Worm (Caenorhabditis elegans): ENCODE data around the gene C06E4.6.
"Not testable (repeated sequence)": the region's sequence is repeated elsewhere in the genome, so short reads cannot be mapped to it uniquely, and the experiment has no call there.

The C06E4.6 gene

DNA sequence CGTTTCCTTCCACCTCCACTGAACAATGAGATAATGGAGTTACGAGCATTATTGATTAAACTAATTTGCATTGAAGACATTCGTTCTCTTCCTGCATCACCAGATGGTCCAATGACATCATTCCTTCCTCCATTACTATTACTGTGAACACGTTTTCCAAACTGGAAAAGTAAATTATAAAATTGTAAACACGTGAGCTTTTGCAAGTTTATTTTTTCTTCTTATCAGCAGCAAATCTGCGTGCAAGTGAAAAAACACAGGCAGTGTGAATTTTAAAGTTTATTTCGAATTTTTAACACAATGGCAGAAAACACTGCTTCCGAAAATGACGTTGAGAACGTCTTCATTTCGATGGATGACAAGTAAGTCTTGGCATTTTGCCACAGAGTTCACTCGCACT lies 10.9 kb downstream of the C06E4.6 start, which contains the start of gene D2024.1:
TSS of gene D2024.1 (plus strand) at position 301 of the 400 bp plus-strand sequence.
- TF ChIP-seq nhr-90 (tag; optimal IDR thresholded peaks at IDR 0.05; ENCODE audit: poor library complexity); mab-9 (GFP tag; IDR thresholded peaks at IDR 0.05); lin-14 (GFP tag; optimal IDR thresholded peaks at IDR 0.05): not testable (repeated sequence)

ce11 chrIV:7246553-7246952 lies 11.6 kb downstream of the C06E4.6 start, which contains the start of gene col-114:
col-114 (minus strand) TSS chrIV:7246653.
- TF ChIP-seq snpc-4 (tag; optimal IDR thresholded peaks at IDR 0.05) (no peak), efl-1 (optimal IDR thresholded peaks at IDR 0.05) (no peak), efl-1 (GFP tag; optimal IDR thresholded peaks at IDR 0.05 in 1 of 2) (peak in 1 of 2 experiments; percentile 39)

ce11 chrIV:7245592-7245991 lies 12.5 kb downstream of the C06E4.6 start:
- TF ChIP-seq nhr-28 (tag; optimal IDR thresholded peaks at IDR 0.05) (no peak), xbp-1 (tag; optimal IDR thresholded peaks at IDR 0.05) (no peak), nhr-19 (GFP tag; conservative IDR thresholded peaks at IDR 0.05) (no peak), tlp-1 (tag; optimal IDR thresholded peaks at IDR 0.05) (no peak), isw-1 (GFP tag; IDR thresholded peaks at IDR 0.05) (no peak), elt-3 (tag; optimal IDR thresholded peaks at IDR 0.05) (no peak), ceh-82 (tag; optimal IDR thresholded peaks at IDR 0.05) (no peak), fkh-10 (GFP tag; optimal IDR thresholded peaks at IDR 0.05) (no peak)

DNA sequence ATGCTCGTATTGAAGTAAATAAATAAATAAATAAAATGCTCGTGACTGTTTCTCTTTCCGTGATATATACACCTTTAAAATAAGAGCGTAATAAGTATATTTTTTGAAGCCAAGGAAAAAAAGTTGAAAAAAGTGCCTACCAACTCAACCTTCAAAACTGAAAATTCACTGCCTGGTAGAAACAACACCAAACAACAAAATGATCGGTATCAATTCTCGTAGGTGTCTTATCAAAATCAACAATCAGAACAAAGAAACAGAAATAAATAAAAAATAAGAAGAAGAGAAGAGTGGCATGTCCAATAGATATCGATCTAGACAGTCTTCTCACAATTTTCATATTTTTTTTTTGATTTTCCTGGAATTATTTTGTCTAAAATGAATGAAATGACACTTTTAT lies 14.2 kb downstream of the C06E4.6 start, which contains the start of gene afmd-1:
TSS of gene afmd-1 (plus strand) at position 316 of the 400 bp plus-strand sequence.
- TF ChIP-seq unc-86 (tag; optimal IDR thresholded peaks at IDR 0.05) (no peak), fkh-4 (tag; optimal IDR thresholded peaks at IDR 0.05; ENCODE audit: borderline replicate concordance) (no peak), ceh-63 (GFP tag; optimal IDR thresholded peaks at IDR 0.05) (no peak), ceh-90 (tag; optimal IDR thresholded peaks at IDR 0.05) (no peak), lin-13 (GFP tag; optimal IDR thresholded peaks at IDR 0.05) (no peak), ceh-82 (tag; optimal IDR thresholded peaks at IDR 0.05) (no peak), efl-3 (GFP tag; optimal IDR thresholded peaks at IDR 0.05) (no peak), lsy-2 (tag; optimal IDR thresholded peaks at IDR 0.05) (no peak), alr-1 (tag; optimal IDR thresholded peaks at IDR 0.05; ENCODE audit: borderline replicate concordance) (no peak)

ce11 chrIV:7242220-7242789 lies 15.8 kb downstream of the C06E4.6 start, which contains the start of gene gstk-2:
gstk-2 (minus strand) TSS chrIV:7242270.
- TF ChIP-seq elt-2 (tag; optimal IDR thresholded peaks at IDR 0.05): peak; percentile 15
- TF ChIP-seq F16B12.6 (tag; optimal IDR thresholded peaks at IDR 0.05): no peak
- peak; percentile 75 for TF ChIP-seq lin-14 (GFP tag; optimal IDR thresholded peaks at IDR 0.05)
- TF ChIP-seq snu-23 (GFP tag; optimal IDR thresholded peaks at IDR 0.05): peak; percentile 41
- TF ChIP-seq Y116A8C.19 (tag; optimal IDR thresholded peaks at IDR 0.05; ENCODE audit: borderline replicate concordance): no peak
- peak; percentile 12 for TF ChIP-seq nhr-85 (tag)
- peak; percentile 56 for TF ChIP-seq unc-130 (tag; optimal IDR thresholded peaks at IDR 0.05)
- peak in 1 of 2 experiments; percentile 79 for TF ChIP-seq mdl-1 (tag; optimal IDR thresholded peaks at IDR 0.05)
- peak; percentile 29 for TF ChIP-seq tbx-2 (tag; optimal IDR thresholded peaks at IDR 0.05)
- no peak for TF ChIP-seq lin-15B (tag; optimal IDR thresholded peaks at IDR 0.05)
- TF ChIP-seq mef-2 (tag; optimal IDR thresholded peaks at IDR 0.05): peak; percentile 51
- TF ChIP-seq lsy-2 (tag; optimal IDR thresholded peaks at IDR 0.05): peak in 1 of 2 experiments; percentile 37
- TF ChIP-seq tlp-1 (tag; optimal IDR thresholded peaks at IDR 0.05): no peak
- peak; percentile 14 for TF ChIP-seq C16A3.4 (tag; optimal IDR thresholded peaks at IDR 0.05)
- TF ChIP-seq nhr-84 (tag; optimal IDR thresholded peaks at IDR 0.05): no peak
- TF ChIP-seq lin-35 (GFP tag; optimal IDR thresholded peaks at IDR 0.05): peak in 1 of 2 experiments; percentile 10
- peak; percentile 59 for TF ChIP-seq rnt-1 (tag; optimal IDR thresholded peaks at IDR 0.05)
- TF ChIP-seq nhr-20 (tag; optimal IDR thresholded peaks at IDR 0.05): peak; percentile 53
- TF ChIP-seq nhr-71 (tag; optimal IDR thresholded peaks at IDR 0.05): peak; percentile 74
